Fruit fly (Drosophila melanogaster): ENCODE results near the gene CG43245.

The CG43245 gene

dm6 chr3L:10767181-10768095 is 4.3 kb upstream of the CG43245 start:
- no peak for TF ChIP-seq CTCF (optimal IDR thresholded peaks at IDR 0.05)
- no peak for TF ChIP-seq CG8478 (optimal IDR thresholded peaks at IDR 0.05)

DNA sequence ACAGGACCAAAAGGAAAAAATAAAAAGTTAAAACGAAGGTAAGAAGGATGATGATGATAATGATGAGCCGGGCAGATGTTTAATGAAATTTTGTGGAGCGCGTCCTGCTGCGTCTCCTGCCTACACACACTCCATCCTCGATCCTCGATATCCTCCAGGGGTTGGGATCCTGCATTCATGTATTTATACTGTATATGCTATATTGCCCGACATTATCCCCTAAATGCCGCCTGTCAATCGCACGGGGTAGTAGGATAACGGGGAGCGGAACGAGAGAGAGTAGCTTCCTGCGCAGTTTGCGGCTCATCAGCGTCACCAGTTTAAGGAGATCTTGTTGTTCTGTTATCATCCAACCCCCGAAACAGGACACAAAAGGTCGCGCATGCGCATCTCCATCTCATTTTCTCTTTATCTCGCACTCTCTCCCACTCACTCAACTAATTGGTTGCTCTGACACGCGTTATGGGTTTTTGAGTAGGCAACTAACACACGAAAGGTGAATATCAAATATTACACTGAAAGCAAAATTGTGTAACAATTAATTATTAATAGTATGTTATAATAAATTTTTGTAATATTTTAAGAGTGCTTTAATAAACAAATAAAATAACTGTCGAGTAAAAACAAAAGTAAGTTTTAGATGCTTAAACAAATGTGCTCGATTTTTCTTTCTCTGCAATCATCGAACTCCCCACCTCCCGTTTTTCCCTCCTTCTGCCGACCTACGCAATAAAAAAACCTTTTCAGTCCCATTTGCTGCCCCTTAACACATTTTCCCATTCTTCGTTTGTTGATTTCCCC is 2.3 kb upstream of the CG43245 start:
- TF ChIP-seq CTCF (optimal IDR thresholded peaks at IDR 0.05) = no peak
- TF ChIP-seq CG8478 (optimal IDR thresholded peaks at IDR 0.05) = no peak

DNA sequence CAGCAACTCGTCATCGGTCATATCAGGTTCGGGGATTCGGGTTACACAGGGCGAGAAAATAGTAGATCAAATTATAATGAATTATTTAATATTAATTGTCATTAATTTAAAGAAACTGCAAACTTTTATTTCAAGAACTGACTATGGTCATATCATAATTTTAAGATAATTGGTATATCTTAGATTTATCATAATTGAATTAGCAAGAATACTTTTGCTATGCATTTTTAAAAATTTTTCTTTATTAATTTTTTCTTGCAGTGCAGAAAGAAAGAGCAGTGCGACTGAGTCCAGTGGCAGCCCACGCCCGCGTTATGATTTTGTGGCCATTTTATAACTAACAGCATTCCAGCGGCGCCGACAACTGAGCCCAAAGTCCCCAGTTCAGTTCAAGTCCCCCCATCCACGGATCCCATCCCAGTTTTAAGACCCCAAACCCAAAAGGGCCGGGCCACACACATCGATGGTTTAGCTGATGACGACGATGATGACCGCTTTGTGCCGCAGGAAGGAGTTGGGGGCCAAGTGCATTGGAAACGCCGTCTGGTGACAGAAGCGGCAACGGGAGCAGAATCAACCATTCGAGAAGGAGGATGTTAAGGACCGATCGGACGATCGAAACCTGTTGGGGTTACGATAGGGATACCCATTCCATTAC is 931 bp downstream of the CG43245 start:
- TF ChIP-seq CTCF (optimal IDR thresholded peaks at IDR 0.05) = no peak
- TF ChIP-seq CG8478 (optimal IDR thresholded peaks at IDR 0.05) = no peak

- no peak for TF ChIP-seq CTCF (optimal IDR thresholded peaks at IDR 0.05)
- no peak for TF ChIP-seq CG8478 (optimal IDR thresholded peaks at IDR 0.05)
Observed at dm6 chr3L:10773585-10773984, 1.9 kb downstream of the CG43245 start.

DNA sequence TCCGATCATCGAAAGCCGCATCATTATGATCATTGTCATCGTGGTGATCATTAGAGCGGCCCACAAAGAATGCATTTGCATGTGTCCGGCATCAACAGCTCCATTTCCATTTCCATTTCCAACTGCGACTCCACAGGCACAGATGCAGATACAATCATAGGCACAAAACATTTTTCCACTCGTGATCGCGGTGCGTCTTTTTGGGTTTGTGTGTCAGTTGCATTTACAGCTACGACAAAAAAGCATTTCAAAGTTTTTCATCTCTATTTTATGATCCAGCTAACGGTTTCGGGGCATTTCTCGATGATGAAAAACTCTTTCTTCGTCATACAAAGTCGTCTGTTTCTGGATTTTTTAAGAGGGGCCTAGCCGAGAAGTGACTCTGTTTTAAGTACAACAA is 3.5 kb downstream of the CG43245 start:
- TF ChIP-seq CG8478 (optimal IDR thresholded peaks at IDR 0.05) (no peak), CTCF (optimal IDR thresholded peaks at IDR 0.05) (no peak)

DNA sequence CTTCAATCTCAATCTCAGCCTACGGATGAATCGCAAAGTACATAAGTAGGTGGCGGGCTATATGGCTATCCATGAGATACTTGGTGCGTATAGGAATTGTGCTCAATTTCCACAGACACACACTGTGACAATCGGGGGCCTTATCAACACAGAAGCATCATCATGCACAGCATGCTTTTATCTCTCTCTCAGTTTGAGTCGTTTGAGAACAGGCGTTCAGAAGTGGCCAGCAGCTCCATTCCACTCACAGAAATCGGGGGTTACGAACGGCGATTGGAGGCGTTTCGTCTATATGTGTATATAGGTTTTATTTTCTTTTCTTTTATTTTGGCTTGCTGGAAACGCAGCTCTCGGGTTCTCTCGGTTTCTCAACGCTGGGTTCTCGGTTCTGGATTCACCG is 4.0 kb downstream of the CG43245 start:
- no peak for TF ChIP-seq CG8478 (optimal IDR thresholded peaks at IDR 0.05)
- no peak for TF ChIP-seq CTCF (optimal IDR thresholded peaks at IDR 0.05)

- no peak for TF ChIP-seq CG8478 (optimal IDR thresholded peaks at IDR 0.05)
Observed at dm6 chr3L:10776367-10777026, 4.8 kb downstream of the CG43245 start.

DNA sequence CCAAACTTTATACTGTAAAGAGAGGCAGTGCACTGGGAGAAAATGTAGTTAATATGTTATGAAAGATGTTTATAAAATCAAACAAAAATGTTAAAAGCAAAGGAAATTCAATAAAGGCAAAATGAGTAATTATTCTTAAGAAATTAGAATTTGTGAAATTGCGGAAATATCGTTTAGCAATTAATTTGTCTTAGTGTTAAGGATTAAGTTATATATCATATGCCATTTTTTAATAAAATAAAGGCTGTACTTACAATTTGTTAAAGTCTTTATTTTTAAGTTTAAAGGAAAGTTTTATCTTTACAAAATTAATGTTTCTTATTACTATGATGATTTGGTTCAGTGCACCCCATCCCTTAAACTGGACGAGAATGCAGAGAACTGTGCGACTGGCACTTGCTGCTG is 5.8 kb downstream of the CG43245 start:
- TF ChIP-seq CG8478 (optimal IDR thresholded peaks at IDR 0.05) (no peak), CTCF (optimal IDR thresholded peaks at IDR 0.05) (no peak)

- TF ChIP-seq CG8478 (optimal IDR thresholded peaks at IDR 0.05) (no peak), CTCF (optimal IDR thresholded peaks at IDR 0.05) (no peak)
Observed at dm6 chr3L:10777909-10778308, 6.2 kb downstream of the CG43245 start.

DNA sequence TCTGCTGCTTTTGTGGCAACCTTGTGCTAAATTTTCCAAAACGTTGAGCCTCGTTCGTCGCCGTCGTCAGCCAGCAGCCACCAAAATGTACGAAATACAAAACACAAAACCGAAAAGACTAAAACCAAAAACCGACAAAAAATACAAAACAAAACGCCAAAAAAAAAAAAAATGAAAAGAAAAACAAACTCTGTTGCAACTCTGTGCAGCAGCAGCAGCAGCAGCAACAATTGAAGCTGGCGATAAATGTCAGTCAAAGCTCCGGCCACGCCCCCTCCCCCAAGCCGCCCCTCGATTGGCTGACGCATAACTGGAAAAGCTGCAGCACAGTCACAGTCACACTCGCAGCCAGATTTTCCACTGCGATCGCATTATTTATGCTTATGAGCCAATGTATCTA is 7.6 kb downstream of the CG43245 start:
- no peak for TF ChIP-seq CTCF (optimal IDR thresholded peaks at IDR 0.05)
- no peak for TF ChIP-seq CG8478 (optimal IDR thresholded peaks at IDR 0.05)

DNA sequence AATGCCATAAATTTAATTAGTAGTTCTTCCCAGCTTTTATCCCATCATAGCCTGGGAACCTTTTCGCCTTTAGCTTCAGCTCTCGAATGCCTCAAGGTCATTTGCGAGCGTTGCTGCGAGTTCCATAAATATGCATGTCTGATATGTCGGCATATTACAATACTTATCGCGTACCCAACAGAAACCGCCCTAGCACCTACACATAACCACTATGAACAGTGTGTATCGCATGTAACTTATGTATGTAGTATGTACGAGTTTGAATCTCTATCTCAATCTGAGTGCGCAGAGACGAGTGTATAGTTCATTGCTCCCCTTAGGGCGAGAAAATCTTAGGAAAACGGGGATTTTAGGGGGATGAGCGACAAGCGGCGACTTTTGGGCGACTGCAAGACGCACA is 9.6 kb downstream of the CG43245 start:
- TF ChIP-seq CG8478 (optimal IDR thresholded peaks at IDR 0.05) (no peak), CTCF (optimal IDR thresholded peaks at IDR 0.05) (no peak)

DNA sequence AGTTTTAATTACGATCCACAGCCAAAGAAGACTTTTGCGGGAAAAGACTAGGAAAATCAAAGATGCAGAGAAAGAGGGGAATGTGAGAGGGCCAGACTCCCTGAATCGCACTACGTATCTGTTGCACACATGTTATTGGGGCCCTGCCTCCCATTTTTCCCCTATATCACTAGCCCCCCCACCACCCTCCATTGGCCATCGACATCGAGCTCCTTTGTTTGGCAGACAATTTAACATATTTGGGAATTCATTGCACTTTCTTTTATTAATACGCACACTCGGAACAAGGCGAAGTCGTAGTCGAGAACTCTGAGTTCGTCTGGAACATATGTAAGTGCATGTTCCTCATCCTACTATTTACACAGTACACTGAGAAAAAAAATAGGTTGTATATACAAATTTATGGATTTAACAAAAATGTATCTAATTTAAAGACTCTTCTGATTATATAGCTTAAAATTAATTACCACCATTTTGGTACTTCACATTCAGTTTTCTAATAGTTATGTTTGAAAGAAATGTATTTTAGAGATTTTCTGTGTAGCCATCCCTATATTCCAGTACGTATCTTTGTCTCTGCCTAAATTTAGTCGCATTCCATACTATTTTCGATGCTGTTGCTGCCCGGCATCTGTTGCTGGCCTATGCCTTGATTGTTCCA is 11.4 kb downstream of the CG43245 start:
- TF ChIP-seq CTCF (optimal IDR thresholded peaks at IDR 0.05) = no peak
- no peak for TF ChIP-seq CG8478 (optimal IDR thresholded peaks at IDR 0.05)

dm6 chr3L:10784566-10785003 is 12.9 kb downstream of the CG43245 start:
- TF ChIP-seq CTCF (optimal IDR thresholded peaks at IDR 0.05) (no peak), CG8478 (optimal IDR thresholded peaks at IDR 0.05) (no peak)

DNA sequence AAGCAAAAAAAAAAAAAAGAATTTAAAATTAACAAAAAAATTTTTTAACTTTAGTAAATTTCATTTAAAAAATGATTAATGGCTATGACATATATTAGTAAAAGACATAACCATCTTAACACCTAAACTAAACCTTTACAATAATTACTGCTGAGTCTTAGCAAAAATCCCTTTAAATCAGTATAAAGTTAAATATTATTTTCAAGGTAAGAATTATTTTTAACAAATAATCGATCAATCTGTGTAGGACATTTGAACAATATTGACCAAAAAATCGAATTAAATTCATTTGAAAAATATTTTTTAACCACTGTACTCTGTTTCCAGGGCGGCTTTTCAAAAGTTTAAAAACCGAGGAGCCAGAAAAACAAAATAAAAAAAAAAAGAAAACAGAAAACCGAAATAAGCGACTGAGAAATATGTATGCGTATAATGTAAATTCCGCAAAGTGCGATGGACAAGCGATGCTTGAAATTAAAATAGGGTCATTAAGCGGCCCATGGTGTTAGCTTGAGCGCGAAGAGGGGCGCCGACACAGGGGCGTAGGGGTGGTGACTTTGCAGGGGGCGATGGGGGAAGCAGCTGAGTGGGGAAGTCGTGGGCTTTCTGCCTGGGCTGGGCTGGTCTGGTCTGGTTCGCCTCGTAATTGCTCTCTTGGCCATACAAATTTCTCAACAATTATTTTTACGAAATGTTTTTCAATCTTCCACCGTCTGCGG is 14.4 kb downstream of the CG43245 start:
- TF ChIP-seq CTCF (optimal IDR thresholded peaks at IDR 0.05) (no peak), CG8478 (optimal IDR thresholded peaks at IDR 0.05) (no peak)
